Worm (Caenorhabditis elegans) whole organism, early embryonic: ENCODE data around the gene K11D12.6.

Experiments used
- B0310.2 ChIP-seq: sonication (generic microtip); optimal IDR thresholded peaks from 2 replicates; lab custom pipeline; 2016; ENCODE audit warnings: mild to moderate bottlenecking, missing genetic modification characterization, missing compliant biosample characterization
- F13C5.2 ChIP-seq: sonication (generic microtip); optimal IDR thresholded peaks from 2 replicates; lab custom pipeline; 2017; ENCODE audit warnings: mild to moderate bottlenecking, missing genetic modification characterization, inconsistent platforms, missing compliant biosample characterization
- aly-1 ChIP-seq: sonication (generic microtip); optimal IDR thresholded peaks from 2 replicates; lab custom pipeline; 2016; ENCODE audit warnings: missing genetic modification characterization, missing compliant biosample characterization
- ama-1 ChIP-seq: fragments of 150-350 bp; optimal IDR thresholded peaks from 2 replicates; lab custom pipeline; 2014
- ceh-13 ChIP-seq: fragments of 200-800 bp; sonication (Bioruptor generic); optimal IDR thresholded peaks from 2 replicates; lab custom pipeline; 2018; ENCODE audit warnings: mild to moderate bottlenecking, missing genetic modification characterization, missing compliant biosample characterization
- ceh-36 ChIP-seq: sonication (generic microtip); optimal IDR thresholded peaks from 2 replicates; lab custom pipeline; 2016; ENCODE audit warnings: missing genetic modification characterization, inconsistent platforms, missing compliant biosample characterization
- ets-7 ChIP-seq: sonication (generic microtip); optimal IDR thresholded peaks from 2 replicates; lab custom pipeline; 2016; ENCODE audit warnings: missing genotype, missing genetic modification characterization, missing compliant biosample characterization
- flt-1 ChIP-seq: fragments of 200-800 bp; sonication (Bioruptor generic); IDR thresholded peaks from 2 replicates; pipeline ENCODE4 v1.3.6; 2022; ENCODE audit warnings: missing genetic modification characterization, missing compliant biosample characterization
- hmbx-1 ChIP-seq: sonication (generic microtip); optimal IDR thresholded peaks from 2 replicates; lab custom pipeline; 2016; ENCODE audit warnings: mild to moderate bottlenecking, missing genetic modification characterization, missing compliant biosample characterization
- hmg-4 ChIP-seq: fragments of 200-800 bp; sonication (Bioruptor generic); optimal IDR thresholded peaks from 2 replicates; lab custom pipeline; 2018; ENCODE audit warnings: mild to moderate bottlenecking, missing genetic modification characterization, missing compliant biosample characterization
- hnd-1 ChIP-seq: sonication (generic microtip); optimal IDR thresholded peaks from 2 replicates; lab custom pipeline; 2016; ENCODE audit warnings: missing genetic modification characterization, missing compliant biosample characterization
- pes-1 ChIP-seq: fragments of 200-800 bp; sonication (Bioruptor generic); IDR thresholded peaks from 2 replicates; pipeline ENCODE4 v1.3.6; 2022; ENCODE audit warnings: missing genetic modification reagents, missing genetic modification characterization, missing compliant biosample characterization
- scrt-1 ChIP-seq: fragments of 200-800 bp; sonication (Bioruptor generic); IDR thresholded peaks from 2 replicates; pipeline ENCODE4 v1.3.6; 2022; ENCODE audit warnings: missing genetic modification characterization, missing compliant biosample characterization
- sea-1 ChIP-seq: fragments of 200-800 bp; sonication (Bioruptor generic); conservative IDR thresholded peaks from 2 replicates; pipeline ENCODE4 v1.3.6; 2022; ENCODE audit warnings: missing genetic modification characterization, missing compliant biosample characterization
- tbx-11 ChIP-seq: fragments of 200-800 bp; sonication (Bioruptor generic); IDR thresholded peaks from 2 replicates; pipeline ENCODE4 v1.3.6; 2022; ENCODE audit warnings: missing genetic modification characterization, missing compliant biosample characterization
- tbx-37 ChIP-seq: fragments of 200-800 bp; sonication (Bioruptor generic); conservative IDR thresholded peaks from 2 replicates; pipeline ENCODE4 v1.3.6; 2022; ENCODE audit warnings: missing genetic modification reagents, missing genetic modification characterization, missing compliant biosample characterization
- tra-4 ChIP-seq: sonication (generic microtip); optimal IDR thresholded peaks from 2 replicates; lab custom pipeline; 2017; ENCODE audit warnings: missing genetic modification characterization, missing compliant biosample characterization

K11D12.6 gene

DNA sequence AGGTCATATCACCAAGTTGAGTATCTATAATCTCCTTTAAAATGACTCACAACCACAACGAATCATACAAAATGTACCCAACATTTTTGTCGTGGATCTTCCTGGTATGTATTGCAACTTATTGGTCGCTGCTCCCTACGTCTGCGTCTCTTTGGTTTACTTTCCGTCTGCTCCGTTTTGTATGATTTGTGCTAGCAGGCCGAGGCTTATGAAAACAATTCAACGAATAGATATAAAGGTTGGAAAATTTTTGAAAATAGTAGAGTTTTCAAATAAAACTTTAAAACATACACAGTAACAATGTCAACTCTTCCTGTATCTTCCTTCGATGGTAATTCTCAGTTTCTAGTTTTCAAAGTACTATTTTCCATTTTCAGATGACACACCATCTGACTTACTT is 33.6 kb downstream of the K11D12.6 start, which contains the start of gene srr-8:
Gene srr-8 (plus strand): TSS at position 301 of the 400 bp plus-strand sequence.
- TF ChIP-seq pes-1 (GFP tag; lab: Robert Waterston, UW) (no peak), hmbx-1 (tag; lab: Kevin White, UChicago) (no peak)

- TF ChIP-seq tra-4 (no peak), aly-1 (tag; lab: Kevin White, UChicago) (no peak), hnd-1 (tag; lab: Kevin White, UChicago) (no peak), tbx-37 (GFP tag; lab: Robert Waterston, UW) (no peak), tbx-11 (GFP tag; lab: Robert Waterston, UW) (no peak), hmg-4 (GFP tag; lab: Kevin White, UChicago) (no peak), hmbx-1 (tag; lab: Kevin White, UChicago) (no peak), ceh-36 (no peak), flt-1 (no peak), B0310.2 (tag; lab: Kevin White, UChicago) (no peak), scrt-1 (GFP tag; lab: Robert Waterston, UW) (no peak), pes-1 (GFP tag; lab: Robert Waterston, UW) (no peak), F13C5.2 (tag; lab: Kevin White, UChicago) (no peak), ceh-13 (no peak), ets-7 (tag; lab: Kevin White, UChicago) (no peak), sea-1 (GFP tag; lab: Robert Waterston, UW) (no peak), ama-1 (lab: Kevin White, UChicago) (no peak)
These were observed 34.6 kb downstream of the K11D12.6 start, which contains the start of gene ugt-7 for ce11 chrV:5000406-5000805. Gene ugt-7, minus strand, starts transcription at chrV:5000566.

DNA sequence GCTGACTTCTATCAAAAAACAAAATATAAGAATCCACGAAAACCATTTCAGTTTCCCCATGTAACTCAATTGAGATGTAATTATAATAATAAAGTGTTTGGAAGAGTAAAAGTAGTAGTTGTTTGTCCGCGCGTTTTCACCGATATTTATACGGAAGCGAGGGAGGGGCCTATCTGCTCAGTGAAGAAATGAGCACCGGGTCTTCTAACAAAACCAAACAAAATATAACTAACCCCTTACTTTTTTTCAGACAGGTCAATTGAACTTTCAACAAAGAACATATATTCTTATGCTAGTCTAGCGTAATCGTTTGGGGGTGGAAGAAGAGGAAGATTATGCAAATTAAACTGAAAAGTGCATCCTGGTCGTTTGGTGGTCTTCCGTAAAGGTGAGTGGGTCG is 39.8 kb downstream of the K11D12.6 start, which contains the start of gene ncx-9:
Gene ncx-9 (minus strand): TSS at position 101 of the 400 bp plus-strand sequence.
- TF ChIP-seq ceh-36, result no peak
- TF ChIP-seq pes-1 (GFP tag; lab: Robert Waterston, UW), result no peak
- TF ChIP-seq hmbx-1 (tag; lab: Kevin White, UChicago), result no peak
- TF ChIP-seq scrt-1 (GFP tag; lab: Robert Waterston, UW), result no peak
- TF ChIP-seq hmg-4 (GFP tag; lab: Kevin White, UChicago), result no peak

- no peak for TF ChIP-seq flt-1
These were observed 47.9 kb downstream of the K11D12.6 start, which contains the start of gene ncx-8 for ce11 chrV:4987097-4987496. Gene ncx-8, minus strand, starts transcription at chrV:4987197.
